Fruit fly (Drosophila melanogaster): ENCODE data around the gene qjt.

- TF ChIP-seq psq (optimal IDR thresholded peaks at IDR 0.05) (no peak), Myc (optimal IDR thresholded peaks at IDR 0.05) (no peak), insv (optimal IDR thresholded peaks at IDR 0.05) (no peak), ttk (optimal IDR thresholded peaks at IDR 0.05) (no peak)
Measured at dm6 chr3L:17498952-17499710, 20.2 kb downstream of the qjt start.
